Fruit fly (Drosophila melanogaster) whole organism: Measurements from ENCODE around the gene Toll-6.

Experiments
- CG8478 ChIP-seq: fragments of >200 bp; optimal IDR thresholded peaks from 2 replicates; lab custom pipeline; 2018; ENCODE audit warnings: inconsistent platforms
- Dll ChIP-seq: fragments of >200 bp; optimal IDR thresholded peaks from 2 replicates; lab custom pipeline; 2017
- EcR ChIP-seq, 2 experiments: fragments of >200 bp; optimal IDR thresholded peaks; 2 replicates each; lab custom pipeline; 2017; ENCODE audit warnings: missing biosample characterization in 2 of 2, missing genetic modification characterization in 2 of 2, missing genetic modification reagents in 2 of 2
- pan ChIP-seq: fragments of >200 bp; optimal IDR thresholded peaks from 2 replicates; lab custom pipeline; 2017
- psq ChIP-seq: fragments of >200 bp; optimal IDR thresholded peaks from 2 replicates; lab custom pipeline; 2017
- usp ChIP-seq: fragments of >200 bp; optimal IDR thresholded peaks from 2 replicates; lab custom pipeline; 2017; ENCODE audit warnings: missing biosample characterization, missing genetic modification characterization, mixed read lengths

The Toll-6 gene

dm6 chr3L:15314539-15314938 is 22.0 kb upstream of the Toll-6 start:
- TF ChIP-seq psq = no peak
- no peak for TF ChIP-seq EcR (GFP tag; optimal IDR thresholded peaks at IDR 0.05; lab: Kevin White, UChicago)
- no peak for TF ChIP-seq usp (GFP tag; lab: Kevin White, UChicago)
- TF ChIP-seq Dll (lab: Kevin White, UChicago) = no peak
- no peak for TF ChIP-seq pan (lab: Kevin White, UChicago)

- TF ChIP-seq psq (no peak), EcR (GFP tag; optimal IDR thresholded peaks at IDR 0.05; lab: Kevin White, UChicago) (no peak), pan (lab: Kevin White, UChicago) (no peak), Dll (lab: Kevin White, UChicago) (no peak), CG8478 (no peak), usp (GFP tag; lab: Kevin White, UChicago) (no peak)
These were observed 21.5 kb upstream of the Toll-6 start for dm6 chr3L:15314997-15315396.

dm6 chr3L:15315400-15315799 is 21.1 kb upstream of the Toll-6 start:
- no peak for TF ChIP-seq Dll (lab: Kevin White, UChicago)
- TF ChIP-seq EcR (GFP tag; optimal IDR thresholded peaks at IDR 0.05; lab: Kevin White, UChicago) = no peak
- TF ChIP-seq pan (lab: Kevin White, UChicago) = no peak
- TF ChIP-seq CG8478 = no peak
- no peak for TF ChIP-seq psq
- no peak for TF ChIP-seq usp (GFP tag; lab: Kevin White, UChicago)

- no peak for TF ChIP-seq CG8478
- no peak for TF ChIP-seq Dll (lab: Kevin White, UChicago)
- TF ChIP-seq psq = no peak
- TF ChIP-seq pan (lab: Kevin White, UChicago) = no peak
- no peak for TF ChIP-seq usp (GFP tag; lab: Kevin White, UChicago)
- TF ChIP-seq EcR (GFP tag; optimal IDR thresholded peaks at IDR 0.05; lab: Kevin White, UChicago) = no peak
These were observed 16.3 kb upstream of the Toll-6 start for dm6 chr3L:15320241-15320640.

- TF ChIP-seq psq (no peak), pan (lab: Kevin White, UChicago) (no peak), usp (GFP tag; lab: Kevin White, UChicago) (no peak), Dll (lab: Kevin White, UChicago) (no peak), CG8478 (no peak), EcR (GFP tag; optimal IDR thresholded peaks at IDR 0.05; lab: Kevin White, UChicago) (no peak)
These were observed 15.5 kb upstream of the Toll-6 start for dm6 chr3L:15321001-15321438.

- TF ChIP-seq usp (GFP tag; lab: Kevin White, UChicago) (no peak), CG8478 (no peak), pan (lab: Kevin White, UChicago) (no peak), EcR (GFP tag; optimal IDR thresholded peaks at IDR 0.05; lab: Kevin White, UChicago) (no peak)
These were observed 14.3 kb upstream of the Toll-6 start for dm6 chr3L:15322173-15322572.

dm6 chr3L:15325445-15325844 is 11.0 kb upstream of the Toll-6 start:
- no peak for TF ChIP-seq Dll (lab: Kevin White, UChicago)
- no peak for TF ChIP-seq psq
- no peak for TF ChIP-seq usp (GFP tag; lab: Kevin White, UChicago)
- no peak for TF ChIP-seq pan (lab: Kevin White, UChicago)
- no peak for TF ChIP-seq CG8478
- no peak for TF ChIP-seq EcR (GFP tag; optimal IDR thresholded peaks at IDR 0.05; lab: Kevin White, UChicago)

dm6 chr3L:15329261-15330160 is 7.0 kb upstream of the Toll-6 start:
- TF ChIP-seq psq (no peak), EcR (GFP tag; optimal IDR thresholded peaks at IDR 0.05; lab: Kevin White, UChicago) (no peak), pan (lab: Kevin White, UChicago) (no peak), CG8478 (no peak), Dll (lab: Kevin White, UChicago) (no peak), usp (GFP tag; lab: Kevin White, UChicago) (no peak)

dm6 chr3L:15330161-15330542 is 6.3 kb upstream of the Toll-6 start:
- TF ChIP-seq CG8478 = no peak
- TF ChIP-seq EcR (GFP tag; optimal IDR thresholded peaks at IDR 0.05; lab: Kevin White, UChicago) = no peak
- no peak for TF ChIP-seq Dll (lab: Kevin White, UChicago)
- TF ChIP-seq pan (lab: Kevin White, UChicago) = no peak
- TF ChIP-seq usp (GFP tag; lab: Kevin White, UChicago) = no peak
- TF ChIP-seq psq = no peak

dm6 chr3L:15334640-15335039 is 1.9 kb upstream of the Toll-6 start:
- TF ChIP-seq pan (lab: Kevin White, UChicago) = no peak
- no peak for TF ChIP-seq psq
- no peak for TF ChIP-seq CG8478
- no peak for TF ChIP-seq usp (GFP tag; lab: Kevin White, UChicago)
- TF ChIP-seq EcR (GFP tag; optimal IDR thresholded peaks at IDR 0.05; lab: Kevin White, UChicago) = no peak
- no peak for TF ChIP-seq Dll (lab: Kevin White, UChicago)

- TF ChIP-seq EcR (GFP tag; optimal IDR thresholded peaks at IDR 0.05; lab: Kevin White, UChicago) = no peak
- no peak for TF ChIP-seq pan (lab: Kevin White, UChicago)
- TF ChIP-seq Dll (lab: Kevin White, UChicago) = no peak
- TF ChIP-seq CG8478 = no peak
- TF ChIP-seq usp (GFP tag; lab: Kevin White, UChicago) = no peak
- no peak for TF ChIP-seq psq
These were observed 8.4 kb downstream of the Toll-6 start for dm6 chr3L:15344923-15345322.
